Fruit fly (Drosophila melanogaster): ENCODE measurements around the gene CG34299.

dm6 chr3R:30286347-30286746 is 37.0 kb downstream of the CG34299 start:
- TF ChIP-seq CG6854 (GFP tag; optimal IDR thresholded peaks at IDR 0.05) (no peak), Sox14 (GFP tag; optimal IDR thresholded peaks at IDR 0.05) (peak; percentile 34), cyc (GFP tag; optimal IDR thresholded peaks at IDR 0.05) (no peak), Sox102F (GFP tag; optimal IDR thresholded peaks at IDR 0.05) (no peak), CG16779 (tag; optimal IDR thresholded peaks at IDR 0.05) (no peak), CG1621 (tag; optimal IDR thresholded peaks at IDR 0.05) (no peak), CG6808 (GFP tag; optimal IDR thresholded peaks at IDR 0.05) (peak; percentile 6), Hr39 (GFP tag; optimal IDR thresholded peaks at IDR 0.05) (peak; percentile 26), CG6163 (GFP tag; IDR thresholded peaks at IDR 0.05) (0 out of 3 replicates have a peak, but pooled peaks have one; percentile 6), Lpt (GFP tag; optimal IDR thresholded peaks at IDR 0.05) (no peak), Gug (GFP tag; IDR thresholded peaks at IDR 0.05) (no peak), CG8319 (GFP tag; optimal IDR thresholded peaks at IDR 0.05) (no peak)

Data from whole organism, prepupa.